Worm (Caenorhabditis elegans) whole organism, L3 larva: ENCODE results near the gene nhr-211.

Experiments
- ZK546.5 ChIP-seq: sonication (generic microtip); optimal IDR thresholded peaks from 2 replicates; lab custom pipeline; 2017; ENCODE audit warnings: missing biosample characterization, missing genetic modification characterization
- ceh-16 ChIP-seq: sonication (generic microtip); optimal IDR thresholded peaks from 2 replicates; lab custom pipeline; 2017; ENCODE audit warnings: missing biosample characterization, missing genetic modification characterization
- ceh-28 ChIP-seq: fragments of 150-350 bp; optimal IDR thresholded peaks from 2 replicates; lab custom pipeline; 2014; ENCODE audit warnings: missing biosample characterization, missing genetic modification reagents, missing genetic modification characterization
- ceh-82 ChIP-seq: fragments of 150-350 bp; optimal IDR thresholded peaks from 2 replicates; lab custom pipeline; 2014; ENCODE audit warnings: missing biosample characterization, missing genetic modification characterization
- ceh-9 ChIP-seq: sonication (generic microtip); optimal IDR thresholded peaks from 2 replicates; lab custom pipeline; 2018; ENCODE audit warnings: missing biosample characterization, missing genetic modification characterization
- egl-27 ChIP-seq: sonication (generic microtip); optimal IDR thresholded peaks from 4 replicates; lab custom pipeline; 2017; ENCODE audit warnings: missing biosample characterization, missing genetic modification reagents, missing genetic modification characterization
- egl-5 ChIP-seq: fragments of 150-350 bp; optimal IDR thresholded peaks from 2 replicates; lab custom pipeline; 2017; ENCODE audit warnings: missing biosample characterization, missing genetic modification reagents, missing genetic modification characterization, inconsistent platforms
- elt-1 ChIP-seq: fragments of 150-350 bp; optimal IDR thresholded peaks from 2 replicates; lab custom pipeline; 2014; ENCODE audit warnings: missing biosample characterization, missing genetic modification characterization
- elt-2 ChIP-seq: sonication (generic microtip); optimal IDR thresholded peaks from 2 replicates; lab custom pipeline; 2016; ENCODE audit warnings: missing genetic modification reagents, mild to moderate bottlenecking, missing genetic modification characterization, missing compliant biosample characterization
- elt-3 ChIP-seq, 3 experiments: fragments of 150-350 bp in 1 of 3; sonication (generic microtip) in 2 of 3; optimal IDR thresholded peaks; 2 replicates in 2 of 3; 4 replicates in 1 of 3; lab custom pipeline; 2014 to 2017; ENCODE audit warnings: missing biosample characterization in 3 of 3, missing genetic modification characterization in 3 of 3
- eor-1 ChIP-seq, 2 experiments: fragments of 150-350 bp; optimal IDR thresholded peaks; 2 replicates each; lab custom pipeline; 2014 to 2018; ENCODE audit warnings: missing biosample characterization in 2 of 2, missing genetic modification characterization in 2 of 2
- fkh-10 ChIP-seq: sonication (generic microtip); optimal IDR thresholded peaks from 2 replicates; lab custom pipeline; 2017; ENCODE audit warnings: missing biosample characterization, missing genetic modification reagents, missing genetic modification characterization
- fos-1 ChIP-seq: fragments of 150-350 bp; optimal IDR thresholded peaks from 2 replicates; lab custom pipeline; 2014; ENCODE audit warnings: missing biosample characterization, missing genetic modification characterization
- jun-1 ChIP-seq: fragments of 150-350 bp; optimal IDR thresholded peaks from 2 replicates; lab custom pipeline; 2014; ENCODE audit warnings: missing biosample characterization, missing genetic modification reagents, missing genetic modification characterization
- lsy-12 ChIP-seq: sonication (generic microtip); optimal IDR thresholded peaks from 2 replicates; lab custom pipeline; 2016; ENCODE audit warnings: mild to moderate bottlenecking, missing genetic modification characterization, missing compliant biosample characterization
- mdl-1 ChIP-seq: fragments of 150-350 bp; optimal IDR thresholded peaks from 2 replicates; lab custom pipeline; 2014; ENCODE audit warnings: missing biosample characterization, missing genetic modification characterization
- mml-1 ChIP-seq: fragments of 150-350 bp; sonication (generic microtip); optimal IDR thresholded peaks from 3 replicates; lab custom pipeline; 2014; ENCODE audit warnings: missing biosample characterization, missing genetic modification characterization
- nfya-1 ChIP-seq: sonication (generic microtip); optimal IDR thresholded peaks from 2 replicates; lab custom pipeline; 2017; ENCODE audit warnings: missing genetic modification characterization, mild to moderate bottlenecking, missing compliant biosample characterization, antibody characterized with exemption, moderate library complexity; ENCODE audit not compliant: insufficient read depth
- nhr-11 ChIP-seq: fragments of 150-350 bp; optimal IDR thresholded peaks from 2 replicates; lab custom pipeline; 2014; ENCODE audit warnings: missing biosample characterization, missing genetic modification characterization
- nhr-12 ChIP-seq: fragments of 150-350 bp; optimal IDR thresholded peaks from 2 replicates; lab custom pipeline; 2014; ENCODE audit warnings: missing biosample characterization, missing genetic modification characterization
- nhr-23 ChIP-seq: fragments of 150-350 bp; optimal IDR thresholded peaks from 2 replicates; lab custom pipeline; 2014; ENCODE audit warnings: missing biosample characterization, missing genetic modification reagents, missing genetic modification characterization
- nhr-237 ChIP-seq: fragments of 150-350 bp; optimal IDR thresholded peaks from 2 replicates; lab custom pipeline; 2014; ENCODE audit warnings: missing biosample characterization, missing genetic modification characterization
- nhr-28 ChIP-seq: fragments of 150-350 bp; optimal IDR thresholded peaks from 2 replicates; lab custom pipeline; 2014; ENCODE audit warnings: missing biosample characterization, missing genetic modification characterization
- nhr-43 ChIP-seq: sonication (generic microtip); optimal IDR thresholded peaks from 2 replicates; lab custom pipeline; 2016; ENCODE audit warnings: mild to moderate bottlenecking, missing genetic modification characterization, missing compliant biosample characterization; ENCODE audit not compliant: poor library complexity, severe bottlenecking
- nhr-67 ChIP-seq: fragments of 150-350 bp; optimal IDR thresholded peaks from 2 replicates; lab custom pipeline; 2014; ENCODE audit warnings: missing biosample characterization, missing genetic modification characterization
- nhr-76 ChIP-seq: fragments of 150-350 bp; sonication (generic microtip); optimal IDR thresholded peaks from 5 replicates; lab custom pipeline; 2014; ENCODE audit warnings: missing biosample characterization, missing genetic modification characterization
- nhr-77 ChIP-seq: fragments of 150-350 bp; optimal IDR thresholded peaks from 2 replicates; lab custom pipeline; 2014; ENCODE audit warnings: missing biosample characterization, missing genetic modification characterization
- pha-4 ChIP-seq: fragments of 150-350 bp; optimal IDR thresholded peaks from 2 replicates; lab custom pipeline; 2014; ENCODE audit warnings: missing biosample characterization, missing genetic modification reagents, missing genetic modification characterization
- pqm-1 ChIP-seq: fragments of 150-350 bp; optimal IDR thresholded peaks from 2 replicates; lab custom pipeline; 2017; ENCODE audit warnings: missing biosample characterization, missing genetic modification characterization, inconsistent platforms
- sea-2 ChIP-seq: fragments of 150-350 bp; sonication (generic microtip); optimal IDR thresholded peaks from 4 replicates; lab custom pipeline; 2014; ENCODE audit warnings: missing biosample characterization, missing genetic modification reagents, missing genetic modification characterization
- skn-1 ChIP-seq: fragments of 150-350 bp; optimal IDR thresholded peaks from 2 replicates; lab custom pipeline; 2014; ENCODE audit warnings: missing biosample characterization, missing genetic modification characterization
- tbx-2 ChIP-seq: sonication (generic microtip); optimal IDR thresholded peaks from 2 replicates; lab custom pipeline; 2016; ENCODE audit warnings: mild to moderate bottlenecking, missing genetic modification characterization, missing compliant biosample characterization
- unc-62 ChIP-seq: fragments of 150-350 bp; sonication (generic microtip); optimal IDR thresholded peaks from 4 replicates; lab custom pipeline; 2014; ENCODE audit warnings: missing biosample characterization, missing genetic modification reagents, missing genetic modification characterization
- ztf-11 ChIP-seq: fragments of 150-350 bp; optimal IDR thresholded peaks from 2 replicates; lab custom pipeline; 2014; ENCODE audit warnings: missing biosample characterization, missing genetic modification characterization
- ztf-4 ChIP-seq: fragments of 150-350 bp; optimal IDR thresholded peaks from 2 replicates; lab custom pipeline; 2014; ENCODE audit warnings: missing biosample characterization, missing genetic modification characterization

The nhr-211 gene

ce11 chrV:487980-488379, 1.2 kb downstream of the nhr-211 start:
- TF ChIP-seq ceh-9 (no peak), nfya-1 (no peak), tbx-2 (tag; lab: Kevin White, UChicago) (no peak), egl-5 (no peak), mml-1 (no peak), fos-1 (tag; lab: Kevin White, UChicago) (no peak), ztf-11 (no peak)

- TF ChIP-seq pqm-1 (tag; lab: Kevin White, UChicago) = peak; percentile 6
- TF ChIP-seq elt-2 (tag; lab: Kevin White, UChicago) = peak; percentile 39
- TF ChIP-seq fos-1 (tag; lab: Kevin White, UChicago) = no peak
- no peak for TF ChIP-seq fkh-10 (GFP tag; lab: Kevin White, UChicago)
- TF ChIP-seq, all 47 proteins: peak for 2
Observed at ce11 chrV:489320-489719, 2.5 kb downstream of the nhr-211 start, which contains the start of gene nhr-106. Gene nhr-106 (plus strand): TSS chrV:489620.

ce11 chrV:491432-491831, 4.6 kb downstream of the nhr-211 start, which contains the start of gene str-196:
Gene str-196 (plus strand): TSS chrV:491732.
- TF ChIP-seq nhr-237 (tag; lab: Kevin White, UChicago) (no peak), nhr-67 (tag; lab: Kevin White, UChicago) (no peak), skn-1 (tag; lab: Kevin White, UChicago) (no peak), jun-1 (tag; lab: Kevin White, UChicago) (no peak), pha-4 (tag; lab: Kevin White, UChicago) (no peak), egl-27 (no peak), nhr-28 (tag; lab: Kevin White, UChicago) (no peak), ZK546.5 (tag; lab: Kevin White, UChicago) (no peak), fos-1 (tag; lab: Kevin White, UChicago) (no peak), nhr-23 (tag; lab: Kevin White, UChicago) (no peak)

ce11 chrV:494284-494683, 7.5 kb downstream of the nhr-211 start, which contains the start of gene nhr-131:
Gene nhr-131 (plus strand): TSS chrV:494370.
- peak; percentile 30 for TF ChIP-seq pqm-1 (tag; lab: Kevin White, UChicago)
- TF ChIP-seq pha-4 (tag; lab: Kevin White, UChicago) = peak; percentile 47
- no peak for TF ChIP-seq nhr-11 (tag; lab: Kevin White, UChicago)
- TF ChIP-seq nhr-67 (tag; lab: Kevin White, UChicago) = no peak
- no peak for TF ChIP-seq nhr-43 (tag; lab: Kevin White, UChicago)
- peak; percentile 40 for TF ChIP-seq jun-1 (tag; lab: Kevin White, UChicago)
- no peak for TF ChIP-seq elt-1 (tag; lab: Kevin White, UChicago)
- TF ChIP-seq lsy-12 = no peak
- no peak for TF ChIP-seq egl-5
- no peak for TF ChIP-seq unc-62 (GFP tag; lab: Kevin White, UChicago)
- TF ChIP-seq elt-2 (tag; lab: Kevin White, UChicago) = peak; percentile 70
- no peak for TF ChIP-seq mml-1
- TF ChIP-seq sea-2 = no peak
- TF ChIP-seq nhr-77 = no peak
- TF ChIP-seq mdl-1 (tag; lab: Kevin White, UChicago) = no peak
- no peak for TF ChIP-seq nfya-1
- TF ChIP-seq nhr-23 (tag; lab: Kevin White, UChicago) = peak; percentile 30
- TF ChIP-seq nhr-12 (tag; lab: Kevin White, UChicago) = no peak
- no peak for TF ChIP-seq nhr-28 (tag; lab: Kevin White, UChicago)
- peak in 2 of 3 experiments; percentile 33 to 43 for TF ChIP-seq elt-3 (tag; optimal IDR thresholded peaks at IDR 0.05; lab: Kevin White, UChicago)
- TF ChIP-seq eor-1 (tag; optimal IDR thresholded peaks at IDR 0.05; lab: Kevin White, UChicago) = no peak
- TF ChIP-seq skn-1 (tag; lab: Kevin White, UChicago) = no peak
- TF ChIP-seq egl-27 = no peak
- no peak for TF ChIP-seq ceh-82 (tag; lab: Kevin White, UChicago)
- peak; percentile 66 for TF ChIP-seq ceh-28 (tag; lab: Kevin White, UChicago)
- no peak for TF ChIP-seq ceh-16 (tag; lab: Kevin White, UChicago)
- no peak for TF ChIP-seq nhr-76 (tag; lab: Kevin White, UChicago)
- TF ChIP-seq ztf-4 (tag; lab: Kevin White, UChicago) = no peak
